Fruit fly (Drosophila melanogaster) whole organism, embryonic: ENCODE data around the gene Mks1.

Experiments
- BtbVII ChIP-seq: fragments of 200-800 bp; sonication (Bioruptor generic); optimal IDR thresholded peaks from 3 replicates; lab custom pipeline; 2017; ENCODE audit warnings: missing biosample characterization, mild to moderate bottlenecking, missing genetic modification characterization
- CG10209 ChIP-seq: fragments of 200-800 bp; sonication (Bioruptor generic); optimal IDR thresholded peaks from 3 replicates; lab custom pipeline; 2017; ENCODE audit warnings: missing biosample characterization, mild to moderate bottlenecking, missing genetic modification characterization, missing genetic modification reagents
- CG10267 ChIP-seq: fragments of 200-800 bp; sonication (Bioruptor generic); optimal IDR thresholded peaks from 2 replicates; lab custom pipeline; 2018; ENCODE audit warnings: missing biosample characterization, mild to moderate bottlenecking, missing genetic modification characterization, moderate library complexity
- CG11695 ChIP-seq: fragments of 200-800 bp; sonication (Bioruptor generic); IDR thresholded peaks from 3 replicates; pipeline ENCODE4 v1.3.6; 2022; ENCODE audit warnings: missing biosample characterization, missing genetic modification characterization
- CG12391 ChIP-seq: fragments of 200-800 bp; sonication (Bioruptor generic); optimal IDR thresholded peaks from 3 replicates; lab custom pipeline; 2018; ENCODE audit warnings: missing biosample characterization, mild to moderate bottlenecking, missing genetic modification characterization, moderate library complexity
- CG13775 ChIP-seq: fragments of 200-800 bp; sonication (Bioruptor generic); optimal IDR thresholded peaks from 3 replicates; lab custom pipeline; 2017; ENCODE audit warnings: missing biosample characterization, mild to moderate bottlenecking, missing genetic modification characterization
- CG13894 ChIP-seq: fragments of 200-800 bp; sonication (Bioruptor generic); optimal IDR thresholded peaks from 3 replicates; lab custom pipeline; 2018; ENCODE audit warnings: missing biosample characterization, mild to moderate bottlenecking, missing genetic modification characterization, moderate library complexity
- CG14014 ChIP-seq: fragments of 200-800 bp; sonication (Bioruptor generic); IDR thresholded peaks from 2 replicates; pipeline ENCODE4 v1.3.6; 2022; ENCODE audit warnings: missing biosample characterization, missing genetic modification characterization
- CG1529 ChIP-seq: fragments of 200-800 bp; sonication (Bioruptor generic); optimal IDR thresholded peaks from 3 replicates; lab custom pipeline; 2018; ENCODE audit warnings: missing biosample characterization, missing genetic modification characterization
- CG16813 ChIP-seq: fragments of 200-800 bp; sonication (Bioruptor generic); IDR thresholded peaks from 3 replicates; pipeline ENCODE4 v1.3.6; 2022; ENCODE audit warnings: missing biosample characterization, missing genetic modification characterization; ENCODE audit not compliant: partially characterized antibody
- CG17385 ChIP-seq: fragments of 200-800 bp; sonication (Bioruptor generic); optimal IDR thresholded peaks from 3 replicates; lab custom pipeline; 2018; ENCODE audit warnings: missing biosample characterization, mild to moderate bottlenecking, missing genetic modification characterization
- CG1832 ChIP-seq: fragments of 200-800 bp; sonication (Bioruptor generic); optimal IDR thresholded peaks from 2 replicates; lab custom pipeline; 2017; ENCODE audit warnings: missing biosample characterization, mild to moderate bottlenecking, missing genetic modification characterization, inconsistent platforms
- CG18476 ChIP-seq: fragments of 200-800 bp; sonication (Bioruptor generic); optimal IDR thresholded peaks from 2 replicates; lab custom pipeline; 2016; ENCODE audit warnings: missing biosample characterization, mild to moderate bottlenecking, missing genetic modification characterization
- CG18764 ChIP-seq: fragments of 200-800 bp; sonication (Bioruptor generic); optimal IDR thresholded peaks from 3 replicates; lab custom pipeline; 2016; ENCODE audit warnings: missing biosample characterization, missing genetic modification characterization
- CG2116 ChIP-seq: fragments of 200-800 bp; sonication (Bioruptor generic); optimal IDR thresholded peaks from 3 replicates; lab custom pipeline; 2018; ENCODE audit warnings: missing biosample characterization, mild to moderate bottlenecking, missing genetic modification characterization
- CG33213 ChIP-seq: fragments of 200-800 bp; sonication (Bioruptor generic); optimal IDR thresholded peaks from 3 replicates; lab custom pipeline; 2016; ENCODE audit warnings: missing biosample characterization, missing genetic modification characterization
- CG34376 ChIP-seq: fragments of 200-800 bp; sonication (Bioruptor generic); optimal IDR thresholded peaks from 2 replicates; lab custom pipeline; 2018; ENCODE audit warnings: missing biosample characterization, mild to moderate bottlenecking, missing genetic modification characterization
- CG3726 ChIP-seq: fragments of 200-800 bp; sonication (Bioruptor generic); IDR thresholded peaks from 3 replicates; pipeline ENCODE4, ENCODE4 v1.3.6; 2022; ENCODE audit warnings: missing biosample characterization, missing genetic modification characterization
- CG43689 ChIP-seq: fragments of 200-800 bp; sonication (Bioruptor generic); IDR thresholded peaks from 2 replicates; pipeline ENCODE4 v1.3.6; 2022; ENCODE audit warnings: missing biosample characterization, missing genetic modification characterization
- CG6254 ChIP-seq: fragments of 200-800 bp; sonication (Bioruptor generic); optimal IDR thresholded peaks from 3 replicates; lab custom pipeline; 2017; ENCODE audit warnings: mild to moderate bottlenecking, missing biosample characterization, missing genetic modification reagents, missing genetic modification characterization
- CG6813 ChIP-seq: fragments of 200-800 bp; sonication (Bioruptor generic); optimal IDR thresholded peaks from 2 replicates; lab custom pipeline; 2017; ENCODE audit warnings: missing biosample characterization, missing genetic modification characterization, mild to moderate bottlenecking, moderate library complexity, missing genetic modification reagents
- CG8290 ChIP-seq, 3 experiments: fragments of 200-800 bp; sonication (Bioruptor generic); optimal IDR thresholded peaks; 2 replicates each; lab custom pipeline; 2016 to 2019; ENCODE audit warnings: missing biosample characterization in 3 of 3, missing genetic modification characterization in 3 of 3, mild to moderate bottlenecking in 2 of 3, moderate library complexity in 1 of 3
- CG9609 ChIP-seq: fragments of 200-800 bp; sonication (Bioruptor generic); optimal IDR thresholded peaks from 3 replicates; lab custom pipeline; 2016; ENCODE audit warnings: missing biosample characterization, missing genetic modification characterization
- CG9797 ChIP-seq: fragments of 200-800 bp; sonication (Bioruptor generic); optimal IDR thresholded peaks from 3 replicates; lab custom pipeline; 2018; ENCODE audit warnings: missing biosample characterization, mild to moderate bottlenecking, missing genetic modification characterization
- Ets97D ChIP-seq: fragments of 200-800 bp; sonication (Bioruptor generic); optimal IDR thresholded peaks from 3 replicates; lab custom pipeline; 2016; ENCODE audit warnings: missing biosample characterization, missing genetic modification characterization
- H2.0 ChIP-seq: fragments of 200-800 bp; sonication (Bioruptor generic); IDR thresholded peaks from 2 replicates; pipeline ENCODE4 v1.3.6; 2022; ENCODE audit warnings: missing biosample characterization, missing genetic modification characterization
- Hey ChIP-seq: fragments of 200-800 bp; sonication (Bioruptor generic); optimal IDR thresholded peaks from 3 replicates; lab custom pipeline; 2018; ENCODE audit warnings: missing biosample characterization, mild to moderate bottlenecking, missing genetic modification characterization
- Hr39 ChIP-seq: fragments of >200 bp; optimal IDR thresholded peaks from 2 replicates; lab custom pipeline; 2017
- Hr51 ChIP-seq, 2 experiments: fragments of 200-800 bp; sonication (Bioruptor generic); optimal IDR thresholded peaks; 2 replicates in 1 of 2; 3 replicates in 1 of 2; lab custom pipeline; 2016 to 2018; ENCODE audit warnings: missing biosample characterization in 2 of 2, missing genetic modification characterization in 2 of 2, mild to moderate bottlenecking in 1 of 2, moderate library complexity in 1 of 2
- NC2β ChIP-seq: fragments of 200-800 bp; sonication (Bioruptor generic); optimal IDR thresholded peaks from 2 replicates; lab custom pipeline; 2016; ENCODE audit warnings: missing biosample characterization, missing genetic modification characterization
- NK7.1 ChIP-seq: fragments of 200-800 bp; sonication (Bioruptor generic); optimal IDR thresholded peaks from 3 replicates; lab custom pipeline; 2016; ENCODE audit warnings: missing biosample characterization, missing genetic modification characterization
- Rfx ChIP-seq: fragments of 200-800 bp; sonication (Bioruptor generic); IDR thresholded peaks from 2 replicates; pipeline ENCODE4 v1.3.6; 2022; ENCODE audit warnings: missing biosample characterization, missing genetic modification characterization
- Spps ChIP-seq: fragments of 200-800 bp; sonication (Bioruptor generic); optimal IDR thresholded peaks from 2 replicates; lab custom pipeline; 2018; ENCODE audit warnings: missing biosample characterization, mild to moderate bottlenecking, missing genetic modification characterization
- Vsx1 ChIP-seq: fragments of 200-800 bp; sonication (Bioruptor generic); optimal IDR thresholded peaks from 2 replicates; lab custom pipeline; 2017; ENCODE audit warnings: missing biosample characterization, mild to moderate bottlenecking, missing genetic modification characterization, missing genetic modification reagents
- YL-1 ChIP-seq: fragments of 200-800 bp; sonication (Bioruptor generic); optimal IDR thresholded peaks from 3 replicates; lab custom pipeline; 2017; ENCODE audit warnings: missing biosample characterization, mild to moderate bottlenecking, missing genetic modification characterization
- ase ChIP-seq: fragments of 200-800 bp; sonication (Bioruptor generic); IDR thresholded peaks from 3 replicates; pipeline ENCODE4 v1.3.6; 2022; ENCODE audit warnings: missing biosample characterization, missing genetic modification characterization
- bsh ChIP-seq, 2 experiments: fragments of 200-800 bp; sonication (Bioruptor generic); optimal IDR thresholded peaks; 2 replicates each; lab custom pipeline; 2017 to 2018; ENCODE audit warnings: mild to moderate bottlenecking in 2 of 2, missing biosample characterization in 2 of 2, missing genetic modification characterization in 2 of 2, moderate library complexity in 1 of 2
- cg ChIP-seq: fragments of 200-800 bp; sonication (Bioruptor generic); optimal IDR thresholded peaks from 3 replicates; lab custom pipeline; 2019; ENCODE audit warnings: missing biosample characterization, mild to moderate bottlenecking, missing genetic modification characterization, moderate library complexity
- chif ChIP-seq, 2 experiments: fragments of 200-800 bp; sonication (Bioruptor generic); optimal IDR thresholded peaks; 3 replicates each; lab custom pipeline; 2016; ENCODE audit warnings: missing biosample characterization in 2 of 2, missing genetic modification characterization in 2 of 2
- dmrt11E ChIP-seq: fragments of 200-800 bp; sonication (Bioruptor generic); optimal IDR thresholded peaks from 3 replicates; lab custom pipeline; 2018; ENCODE audit warnings: missing biosample characterization, mild to moderate bottlenecking, missing genetic modification characterization, moderate library complexity
- fd3F ChIP-seq: fragments of 200-800 bp; sonication (Bioruptor generic); optimal IDR thresholded peaks from 2 replicates; lab custom pipeline; 2018; ENCODE audit warnings: missing biosample characterization, mild to moderate bottlenecking, missing genetic modification characterization, moderate library complexity
- jing ChIP-seq: fragments of 200-800 bp; sonication (Bioruptor generic); optimal IDR thresholded peaks from 2 replicates; lab custom pipeline; 2018; ENCODE audit warnings: missing biosample characterization, mild to moderate bottlenecking, missing genetic modification characterization
- maf-S ChIP-seq: fragments of 200-800 bp; sonication (Bioruptor generic); optimal IDR thresholded peaks from 2 replicates; lab custom pipeline; 2016; ENCODE audit warnings: missing biosample characterization, missing genetic modification characterization
- nau ChIP-seq: fragments of 200-800 bp; sonication (Bioruptor generic); optimal IDR thresholded peaks from 3 replicates; lab custom pipeline; 2017; ENCODE audit warnings: missing biosample characterization, mild to moderate bottlenecking, missing genetic modification characterization, missing genetic modification reagents
- nmo ChIP-seq: fragments of 200-800 bp; sonication (Bioruptor generic); optimal IDR thresholded peaks from 2 replicates; lab custom pipeline; 2018; ENCODE audit warnings: missing biosample characterization, mild to moderate bottlenecking, missing genetic modification characterization, moderate library complexity
- oc ChIP-seq: fragments of 200-800 bp; sonication (Bioruptor generic); optimal IDR thresholded peaks from 2 replicates; lab custom pipeline; 2018; ENCODE audit warnings: missing biosample characterization, mild to moderate bottlenecking, missing genetic modification characterization, moderate library complexity
- tll ChIP-seq, 2 experiments: fragments of 200-800 bp in 1 of 2; fragments of >200 bp in 1 of 2; sonication (Bioruptor generic) in 1 of 2; optimal IDR thresholded peaks; 2 replicates each; lab custom pipeline; 2017 to 2019; ENCODE audit warnings: missing biosample characterization in 2 of 2, missing genetic modification characterization in 2 of 2, mild to moderate bottlenecking in 1 of 2, moderate library complexity in 1 of 2
- wek ChIP-seq: fragments of 200-800 bp; sonication (Bioruptor generic); optimal IDR thresholded peaks from 3 replicates; lab custom pipeline; 2018; ENCODE audit warnings: missing biosample characterization, mild to moderate bottlenecking, missing genetic modification characterization, moderate library complexity

Gene Mks1

DNA sequence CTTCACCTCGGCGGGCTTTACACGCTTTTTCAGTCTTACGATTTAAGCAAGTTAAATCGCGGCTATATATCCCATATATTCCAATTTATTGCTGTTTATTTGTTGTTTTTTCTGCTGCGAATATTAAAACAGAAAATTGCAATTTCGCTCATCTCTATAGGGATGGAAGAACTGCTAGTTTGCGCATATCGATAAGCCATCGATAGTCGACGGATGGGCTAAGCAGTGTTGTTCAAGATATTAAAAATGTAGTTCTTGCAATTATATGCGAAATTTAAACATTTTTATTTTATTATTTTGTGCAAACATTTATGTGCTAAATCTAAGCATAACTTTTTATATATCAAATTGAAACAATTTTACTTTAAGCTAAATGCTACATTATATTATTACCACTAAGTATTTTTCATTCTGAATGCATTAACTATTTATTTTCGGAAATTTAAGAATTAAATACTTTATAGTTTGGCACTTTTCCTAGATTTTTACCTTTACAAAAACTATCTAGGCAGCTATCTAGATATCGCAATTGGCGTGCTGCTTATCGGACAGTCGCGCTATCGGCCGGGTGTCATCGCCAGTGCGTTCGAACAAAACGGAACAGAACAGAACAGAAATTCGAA lies 33.4 kb downstream of the Mks1 start, which contains the start of the genes Rab40 and CG42258 (continued):
- TF ChIP-seq CG1529 (GFP tag; lab: Kevin White, UChicago), result no peak
- TF ChIP-seq CG13894 (tag; lab: Kevin White, UChicago), result peak; percentile 32
- TF ChIP-seq CG6813 (GFP tag; lab: Kevin White, UChicago), result no peak
- no peak for TF ChIP-seq maf-S
- TF ChIP-seq Vsx1 (GFP tag; lab: Kevin White, UChicago), result no peak
- TF ChIP-seq fd3F, result no peak
- peak; percentile 39 for TF ChIP-seq Ets97D
- peak; percentile 25 for TF ChIP-seq CG8290 (GFP tag; optimal IDR thresholded peaks at IDR 0.05; lab: Kevin White, UChicago)
- peak in 1 of 2 experiments; percentile 56 for TF ChIP-seq CG8290 (tag; optimal IDR thresholded peaks at IDR 0.05; lab: Kevin White, UChicago)
- peak; percentile 62 for TF ChIP-seq CG12391 (tag; lab: Kevin White, UChicago)
- peak; percentile 11 to 36 for TF ChIP-seq Hr51 (GFP tag; optimal IDR thresholded peaks at IDR 0.05; lab: Kevin White, UChicago)
- 0 out of 3 replicates have a peak, but pooled peaks have one; percentile 34 for TF ChIP-seq CG11695 (GFP tag; lab: Robert Waterston, UW)
- no peak for TF ChIP-seq oc (tag; lab: Kevin White, UChicago)
- peak; percentile 4 for TF ChIP-seq CG9797 (GFP tag; lab: Kevin White, UChicago)
- TF ChIP-seq bsh (GFP tag; optimal IDR thresholded peaks at IDR 0.05; lab: Kevin White, UChicago), result peak in 1 of 2 experiments; percentile 31
- TF ChIP-seq jing (GFP tag; lab: Kevin White, UChicago), result no peak
- TF ChIP-seq NK7.1 (GFP tag; lab: Kevin White, UChicago), result no peak
- no peak for TF ChIP-seq CG3726
- TF ChIP-seq CG18476 (GFP tag; lab: Kevin White, UChicago), result peak; percentile 40
- TF ChIP-seq CG43689 (GFP tag; lab: Robert Waterston, UW), result no peak
- no peak for TF ChIP-seq ase (GFP tag; lab: Robert Waterston, UW)
- no peak for TF ChIP-seq CG6254 (GFP tag; lab: Kevin White, UChicago)
- TF ChIP-seq nau (GFP tag; lab: Kevin White, UChicago), result no peak
- peak; percentile 48 for TF ChIP-seq CG10209 (GFP tag; lab: Kevin White, UChicago)
- peak; percentile 29 for TF ChIP-seq CG9609 (GFP tag; lab: Kevin White, UChicago)
- peak; percentile 19 for TF ChIP-seq CG18764 (GFP tag; lab: Kevin White, UChicago)
- TF ChIP-seq CG34376, result no peak
- TF ChIP-seq tll (GFP tag; optimal IDR thresholded peaks at IDR 0.05; lab: Kevin White, UChicago), result no peak
- peak; percentile 31 for TF ChIP-seq YL-1 (GFP tag; lab: Kevin White, UChicago)
- peak; percentile 73 for TF ChIP-seq CG16813 (GFP tag; lab: Robert Waterston, UW)
- TF ChIP-seq wek, result no peak
- TF ChIP-seq H2.0 (GFP tag; lab: Robert Waterston, UW), result peak; percentile 2; the same call in 1 of the 2 replicates
- peak; percentile 28 for TF ChIP-seq dmrt11E (tag; lab: Kevin White, UChicago)
- peak in 1 of 2 experiments; percentile 60 for TF ChIP-seq chif (GFP tag; optimal IDR thresholded peaks at IDR 0.05; lab: Kevin White, UChicago)
- TF ChIP-seq CG13775 (GFP tag; lab: Kevin White, UChicago), result peak; percentile 33
- peak; percentile 79 for TF ChIP-seq CG10267 (tag; lab: Kevin White, UChicago)
- no peak for TF ChIP-seq Hr39 (lab: Kevin White, UChicago)
- TF ChIP-seq CG1832 (GFP tag; lab: Kevin White, UChicago), result no peak
- TF ChIP-seq Spps (tag; lab: Kevin White, UChicago), result no peak
- peak; percentile 86 for TF ChIP-seq CG2116
- no peak for TF ChIP-seq CG33213 (GFP tag; lab: Kevin White, UChicago)
- TF ChIP-seq BtbVII, result peak; percentile 5
- TF ChIP-seq nmo, result peak; percentile 48
- TF ChIP-seq CG14014 (GFP tag; lab: Robert Waterston, UW), result peak; percentile 20; the same call in 1 of the 2 replicates
- TF ChIP-seq Hey (tag; lab: Kevin White, UChicago), result no peak
- no peak for TF ChIP-seq cg
- TF ChIP-seq NC2β, result no peak
- TF ChIP-seq Rfx (GFP tag; lab: Robert Waterston, UW), result peak; percentile 47
- peak; percentile 38 for TF ChIP-seq CG17385 (GFP tag; lab: Kevin White, UChicago)
